Fruit fly (Drosophila melanogaster): Measurements from ENCODE around the gene EMC4.

Gene EMC4

DNA sequence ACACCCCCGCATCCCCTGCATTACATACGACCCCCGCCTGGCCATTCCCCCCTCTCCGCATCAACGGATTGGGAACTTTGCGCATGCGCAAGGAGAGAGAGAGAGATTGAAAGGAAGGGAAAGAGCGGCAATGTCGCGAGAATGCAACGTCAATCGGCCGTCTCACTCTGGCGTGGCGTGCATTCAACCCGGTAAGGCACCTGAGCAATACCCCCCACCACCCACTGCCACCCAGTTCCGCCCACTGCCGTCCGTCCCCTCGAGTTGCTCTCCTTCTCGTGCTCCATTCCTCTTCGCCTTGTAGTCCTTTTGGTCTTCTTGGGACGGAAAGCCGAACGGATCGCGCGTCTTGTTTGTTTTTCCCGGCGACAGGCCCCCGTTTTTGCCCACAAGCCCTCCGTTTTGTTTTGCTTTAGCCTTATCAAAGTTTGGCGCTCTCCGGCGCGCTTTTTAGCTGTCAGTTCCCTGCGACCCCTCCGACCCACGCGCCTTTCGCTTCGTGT, 28.3 kb downstream of the EMC4 start (continued):
- no peak for TF ChIP-seq HLH4C (GFP tag; IDR thresholded peaks at IDR 0.05; ENCODE audit: partially characterized antibody)
- no peak for TF ChIP-seq CG1233 (GFP tag; optimal IDR thresholded peaks at IDR 0.05)
- TF ChIP-seq Hr78 (GFP tag; optimal IDR thresholded peaks at IDR 0.05): no peak
- no peak for TF ChIP-seq sqz (GFP tag; optimal IDR thresholded peaks at IDR 0.05)
- TF ChIP-seq C15 (GFP tag; IDR thresholded peaks at IDR 0.05): no peak
- no peak for TF ChIP-seq Bgb (GFP tag; IDR thresholded peaks at IDR 0.05; ENCODE audit: partially characterized antibody)
- no peak for TF ChIP-seq caup (GFP tag; optimal IDR thresholded peaks at IDR 0.05; ENCODE audit: severe bottlenecking)
- no peak for TF ChIP-seq Taf1 (GFP tag; IDR thresholded peaks at IDR 0.05)
- TF ChIP-seq CG7987 (GFP tag; optimal IDR thresholded peaks at IDR 0.05): no peak
- peak; percentile 29 for TF ChIP-seq CG6254 (GFP tag; optimal IDR thresholded peaks at IDR 0.05)
- 0 out of 2 replicates have a peak, but pooled peaks have one; percentile 33 for TF ChIP-seq CG10321 (GFP tag; IDR thresholded peaks at IDR 0.05)
- TF ChIP-seq nerfin-2 (GFP tag; IDR thresholded peaks at IDR 0.05; ENCODE audit: partially characterized antibody): no peak
- no peak for TF ChIP-seq grn (GFP tag; optimal IDR thresholded peaks at IDR 0.05)
- TF ChIP-seq sens (GFP tag): peak; percentile 14
- no peak for TF ChIP-seq pfk (GFP tag; optimal IDR thresholded peaks at IDR 0.05)
- TF ChIP-seq hth (optimal IDR thresholded peaks at IDR 0.05): no peak
- 0 out of 3 replicates have a peak, but pooled peaks have one; percentile 30 for TF ChIP-seq CG14860 (GFP tag; IDR thresholded peaks at IDR 0.05; ENCODE audit: partially characterized antibody)
- no peak for TF ChIP-seq hkb (optimal IDR thresholded peaks at IDR 0.05)
- TF ChIP-seq hkb (GFP tag; IDR thresholded peaks at IDR 0.05): no peak
- 0 out of 2 replicates have a peak, but pooled peaks have one; percentile 9 for TF ChIP-seq ara (GFP tag; IDR thresholded peaks at IDR 0.05)
- no peak for TF ChIP-seq CG8478 (optimal IDR thresholded peaks at IDR 0.05)
- TF ChIP-seq her (GFP tag; optimal IDR thresholded peaks at IDR 0.05): no peak
- TF ChIP-seq CG33557 (GFP tag; optimal IDR thresholded peaks at IDR 0.05): no peak
- no peak for TF ChIP-seq pros (GFP tag; optimal IDR thresholded peaks at IDR 0.05)
- no peak for TF ChIP-seq CG12942 (GFP tag; optimal IDR thresholded peaks at IDR 0.05)
- TF ChIP-seq bsh (GFP tag; optimal IDR thresholded peaks at IDR 0.05): peak in 1 of 2 experiments; percentile 44
- TF ChIP-seq lbe (GFP tag; optimal IDR thresholded peaks at IDR 0.05): peak; percentile 45
- no peak for TF ChIP-seq Hmx (GFP tag; optimal IDR thresholded peaks at IDR 0.05)
- no peak for TF ChIP-seq CG9727 (GFP tag; optimal IDR thresholded peaks at IDR 0.05)
- no peak for TF ChIP-seq CG13624 (GFP tag; optimal IDR thresholded peaks at IDR 0.05)
- TF ChIP-seq CG34422 (GFP tag; IDR thresholded peaks at IDR 0.05): no peak
- 0 out of 3 replicates have a peak, but pooled peaks have one; percentile 6 for TF ChIP-seq zen2 (GFP tag; IDR thresholded peaks at IDR 0.05; ENCODE audit: partially characterized antibody)
- TF ChIP-seq CG17912 (GFP tag; optimal IDR thresholded peaks at IDR 0.05): no peak
- no peak for TF ChIP-seq jing (GFP tag; optimal IDR thresholded peaks at IDR 0.05)
- TF ChIP-seq CG10565 (GFP tag; optimal IDR thresholded peaks at IDR 0.05): no peak
- no peak for TF ChIP-seq HLHmδ (GFP tag; optimal IDR thresholded peaks at IDR 0.05)
- TF ChIP-seq gsb (GFP tag; IDR thresholded peaks at IDR 0.05): no peak
- TF ChIP-seq CG30020 (tag; optimal IDR thresholded peaks at IDR 0.05): no peak
- no peak for TF ChIP-seq Dll (GFP tag; IDR thresholded peaks at IDR 0.05; ENCODE audit: partially characterized antibody)
- TF ChIP-seq CG6791 (GFP tag; IDR thresholded peaks at IDR 0.05; ENCODE audit: partially characterized antibody): no peak
- TF ChIP-seq tup (GFP tag; optimal IDR thresholded peaks at IDR 0.05): no peak
- no peak for TF ChIP-seq CG12659 (GFP tag; optimal IDR thresholded peaks at IDR 0.05)
- TF ChIP-seq crol (GFP tag; IDR thresholded peaks at IDR 0.05): peak; percentile 95
- TF ChIP-seq Dbx (GFP tag; IDR thresholded peaks at IDR 0.05): 0 out of 3 replicates have a peak, but pooled peaks have one; percentile 12
- 0 out of 3 replicates have a peak, but pooled peaks have one; percentile 24 for TF ChIP-seq ci (GFP tag; IDR thresholded peaks at IDR 0.05)
- 0 out of 4 replicates have a peak, but pooled peaks have one; percentile 67 for TF ChIP-seq chinmo (GFP tag; IDR thresholded peaks at IDR 0.05; ENCODE audit: partially characterized antibody)
- no peak for TF ChIP-seq jigr1 (GFP tag; IDR thresholded peaks at IDR 0.05)
- TF ChIP-seq Hr51 (GFP tag; optimal IDR thresholded peaks at IDR 0.05): no peak
- 0 out of 2 replicates have a peak, but pooled peaks have one; percentile 4 for TF ChIP-seq CG32532 (GFP tag; IDR thresholded peaks at IDR 0.05)
